Worm (Caenorhabditis elegans): ENCODE data around the gene nol-56.

ce11 chrV:10314371-10314770 lies 38.4 kb downstream of the nol-56 start, which contains the start of gene trx-2:
- TF ChIP-seq ztf-29 (GFP tag; IDR thresholded peaks at IDR 0.05) (no peak), T22C8.4 (GFP tag; IDR thresholded peaks at IDR 0.05) (no peak), flt-1 (GFP tag; IDR thresholded peaks at IDR 0.05) (no peak), klf-2 (GFP tag; conservative IDR thresholded peaks at IDR 0.05) (no peak), cog-1 (tag; optimal IDR thresholded peaks at IDR 0.05) (no peak)
